Worm (Caenorhabditis elegans) whole organism, mixed stage, embryonic: ENCODE results near the gene ugt-11.

Source experiments
- bed-3 ChIP-seq: fragments of 200-800 bp; sonication (Bioruptor generic); optimal IDR thresholded peaks from 3 replicates; lab custom pipeline; 2018; ENCODE audit warnings: mild to moderate bottlenecking, missing genetic modification characterization, moderate library complexity, missing compliant biosample characterization
- ces-1 ChIP-seq: fragments of 150-350 bp; optimal IDR thresholded peaks from 2 replicates; lab custom pipeline; 2014; ENCODE audit warnings: missing biosample characterization, missing genetic modification reagents, missing genetic modification characterization
- drap-1 ChIP-seq: fragments of 200-800 bp; sonication (Bioruptor generic); optimal IDR thresholded peaks from 3 replicates; lab custom pipeline; 2018; ENCODE audit warnings: mild to moderate bottlenecking, missing genetic modification characterization, missing compliant biosample characterization
- elt-3 ChIP-seq: fragments of 150-350 bp; optimal IDR thresholded peaks from 2 replicates; lab custom pipeline; 2014; ENCODE audit warnings: missing biosample characterization, missing genetic modification characterization
- lin-13 ChIP-seq: fragments of 150-350 bp; optimal IDR thresholded peaks from 2 replicates; lab custom pipeline; 2014; ENCODE audit warnings: missing biosample characterization, missing genetic modification characterization
- mab-5 ChIP-seq: fragments of 150-350 bp; optimal IDR thresholded peaks from 2 replicates; lab custom pipeline; 2014; ENCODE audit warnings: missing biosample characterization, missing genetic modification characterization
- nhr-237 ChIP-seq: fragments of 150-350 bp; optimal IDR thresholded peaks from 2 replicates; lab custom pipeline; 2014; ENCODE audit warnings: missing biosample characterization, missing genetic modification characterization
- nhr-76 ChIP-seq: sonication (generic microtip); optimal IDR thresholded peaks from 2 replicates; lab custom pipeline; 2017; ENCODE audit warnings: missing biosample characterization, missing genetic modification characterization
- snpc-4 ChIP-seq: fragments of 150-350 bp; optimal IDR thresholded peaks from 2 replicates; lab custom pipeline; 2014; ENCODE audit warnings: missing biosample characterization, missing genetic modification characterization
- unc-39 ChIP-seq: fragments of 150-350 bp; optimal IDR thresholded peaks from 2 replicates; lab custom pipeline; 2014; ENCODE audit warnings: missing biosample characterization, missing genetic modification characterization
- unc-62 ChIP-seq: fragments of 150-350 bp; optimal IDR thresholded peaks from 2 replicates; lab custom pipeline; 2014; ENCODE audit warnings: missing biosample characterization, missing genetic modification reagents, missing genetic modification characterization
- ztf-11 ChIP-seq: fragments of 150-350 bp; optimal IDR thresholded peaks from 2 replicates; lab custom pipeline; 2014; ENCODE audit warnings: missing biosample characterization, missing genetic modification characterization

DNA sequence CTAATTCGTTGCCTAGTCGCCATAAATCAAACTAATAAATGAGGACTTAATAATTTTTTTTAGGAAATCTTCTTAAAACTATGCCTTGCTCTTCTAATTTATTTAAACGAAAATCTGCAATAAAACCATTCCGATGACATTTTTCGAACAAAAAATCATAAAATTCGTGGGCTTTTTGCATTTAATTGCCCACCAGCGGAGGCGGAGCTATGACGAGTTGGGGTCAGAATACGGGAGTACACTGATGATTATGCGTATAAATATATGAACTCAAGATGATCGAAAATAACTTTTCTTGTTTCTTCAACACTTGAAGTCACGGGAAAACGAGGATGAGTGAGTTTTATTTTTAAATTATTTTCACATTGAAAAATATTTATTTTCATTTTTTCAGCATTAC lies 39.5 kb upstream of the ugt-11 start, which contains the start of gene catp-2:
- TF ChIP-seq mab-5 (tag; lab: Kevin White, UChicago): no peak
- no peak for TF ChIP-seq nhr-237 (tag; lab: Kevin White, UChicago)
- no peak for TF ChIP-seq unc-39 (tag; lab: Kevin White, UChicago)
- TF ChIP-seq snpc-4: no peak
- TF ChIP-seq nhr-76 (tag; lab: Kevin White, UChicago): no peak
- no peak for TF ChIP-seq drap-1 (GFP tag; lab: Kevin White, UChicago)
- no peak for TF ChIP-seq bed-3 (GFP tag; lab: Kevin White, UChicago)
- TF ChIP-seq lin-13 (tag; lab: Kevin White, UChicago): no peak
- no peak for TF ChIP-seq unc-62 (GFP tag; lab: Kevin White, UChicago)
- no peak for TF ChIP-seq ztf-11 (tag; lab: Kevin White, UChicago)
- no peak for TF ChIP-seq elt-3 (tag; lab: Kevin White, UChicago)
- TF ChIP-seq ces-1 (GFP tag; lab: Kevin White, UChicago): no peak
